Worm (Caenorhabditis elegans) whole organism, young adult: ENCODE measurements around the gene F39D8.3.

Source experiments
- Y56A3A.18 ChIP-seq: fragments of 200-800 bp; sonication (Bioruptor generic); IDR thresholded peaks from 2 replicates; pipeline ENCODE4 v1.3.6; 2022; ENCODE audit warnings: missing genetic modification reagents, missing genetic modification characterization, missing compliant biosample characterization
- ZK185.1 ChIP-seq: sonication (generic microtip); optimal IDR thresholded peaks from 2 replicates; lab custom pipeline; 2016; ENCODE audit warnings: mild to moderate bottlenecking, missing genetic modification characterization, missing compliant biosample characterization; ENCODE audit not compliant: poor library complexity, severe bottlenecking
- ama-1 ChIP-seq, 3 experiments: fragments of 150-350 bp in 1 of 3; sonication (generic microtip) in 2 of 3; optimal IDR thresholded peaks; 2 replicates each; lab custom pipeline; 2014 to 2018; ENCODE audit warnings: missing biosample characterization in 2 of 3, missing genetic modification characterization in 2 of 3, missing genetic modification reagents in 2 of 3
- egrh-3 ChIP-seq: fragments of 200-800 bp; sonication (Bioruptor generic); IDR thresholded peaks from 2 replicates; pipeline ENCODE4 v1.3.6; 2022; ENCODE audit warnings: missing genetic modification reagents, missing genetic modification characterization, missing compliant biosample characterization
- hlh-12 ChIP-seq: sonication (generic microtip); optimal IDR thresholded peaks from 2 replicates; lab custom pipeline; 2016; ENCODE audit warnings: missing genetic modification characterization, missing compliant biosample characterization
- nfyb-1 ChIP-seq: fragments of 200-800 bp; sonication (Bioruptor generic); IDR thresholded peaks from 2 replicates; pipeline ENCODE4 v1.3.6; 2022; ENCODE audit warnings: missing genetic modification reagents, missing genetic modification characterization, missing compliant biosample characterization
- nhr-80 ChIP-seq: sonication (generic microtip); optimal IDR thresholded peaks from 2 replicates; lab custom pipeline; 2016; ENCODE audit warnings: missing genetic modification characterization, missing compliant biosample characterization
- tlf-1 ChIP-seq: fragments of 200-800 bp; sonication (Bioruptor generic); optimal IDR thresholded peaks from 2 replicates; lab custom pipeline; 2018; ENCODE audit warnings: mild to moderate bottlenecking, missing genetic modification characterization, missing compliant biosample characterization
- ztf-6 ChIP-seq: fragments of 200-800 bp; sonication (Bioruptor generic); IDR thresholded peaks from 2 replicates; pipeline ENCODE4 v1.3.6; 2022; ENCODE audit warnings: missing genetic modification reagents, missing genetic modification characterization, missing compliant biosample characterization

- TF ChIP-seq nhr-80 (tag; lab: Kevin White, UChicago) (no peak), hlh-12 (tag; lab: Kevin White, UChicago) (no peak), Y56A3A.18 (GFP tag; lab: Robert Waterston, UW) (no peak), nfyb-1 (GFP tag; lab: Robert Waterston, UW) (no peak), ZK185.1 (tag; lab: Kevin White, UChicago) (no peak), ama-1 (optimal IDR thresholded peaks at IDR 0.05; lab: Kevin White, UChicago) (no peak), ama-1 (GFP tag; optimal IDR thresholded peaks at IDR 0.05; lab: Kevin White, UChicago) (no peak), tlf-1 (GFP tag; lab: Kevin White, UChicago) (no peak), egrh-3 (GFP tag; lab: Robert Waterston, UW) (no peak), ztf-6 (no peak)
Measured at ce11 chrX:15374668-15375208, 46.0 kb upstream of the F39D8.3 start.
